Fruit fly (Drosophila melanogaster) S2 (cell line): ENCODE results near the gene Ugt303A1.

Experiments used
- CG8478 ChIP-seq: fragments of >200 bp; optimal IDR thresholded peaks from 2 replicates; lab custom pipeline; 2018
- CTCF ChIP-seq, 2 experiments: fragments of >200 bp; optimal IDR thresholded peaks; 2 replicates each; lab custom pipeline; 2018

Ugt303A1 gene

dm6 chr3R:11216156-11216630 lies 40.9 kb downstream of the Ugt303A1 start, which contains the start of the genes RpS25 and CG4820:
Gene RpS25, minus strand, starts transcription at chr3R:11216287.
Gene CG4820, plus strand, starts transcription at chr3R:11216535.
- TF ChIP-seq CTCF (optimal IDR thresholded peaks at IDR 0.05; lab: Kevin White, UChicago), result peak; percentile 3 to 55
- no peak for TF ChIP-seq CG8478 (lab: Kevin White, UChicago)

dm6 chr3R:11219883-11220282 lies 44.6 kb downstream of the Ugt303A1 start, which contains the start of gene CG6689:
Gene CG6689, minus strand, starts transcription at chr3R:11220064.
- no peak for TF ChIP-seq CTCF (optimal IDR thresholded peaks at IDR 0.05; lab: Kevin White, UChicago)
- TF ChIP-seq CG8478 (lab: Kevin White, UChicago), result no peak

- TF ChIP-seq CTCF (optimal IDR thresholded peaks at IDR 0.05; lab: Kevin White, UChicago), result peak; percentile 63 to 66
- TF ChIP-seq CG8478 (lab: Kevin White, UChicago), result no peak
Observed at dm6 chr3R:11221437-11222230, 46.3 kb downstream of the Ugt303A1 start, which contains the start of the genes CG6693 and RpL3. Gene CG6693, minus strand, starts transcription at chr3R:11221639. Gene RpL3, plus strand, starts transcription at chr3R:11221894.

dm6 chr3R:11222587-11222986 lies 47.3 kb downstream of the Ugt303A1 start:
- TF ChIP-seq CG8478 (lab: Kevin White, UChicago) (no peak), CTCF (optimal IDR thresholded peaks at IDR 0.05; lab: Kevin White, UChicago) (no peak)

dm6 chr3R:11224478-11224877 lies 49.1 kb downstream of the Ugt303A1 start:
- no peak for TF ChIP-seq CG8478 (lab: Kevin White, UChicago)
- no peak for TF ChIP-seq CTCF (optimal IDR thresholded peaks at IDR 0.05; lab: Kevin White, UChicago)

dm6 chr3R:11225220-11225619 lies 49.9 kb downstream of the Ugt303A1 start, which contains the start of gene scpr-C:
Gene scpr-C, plus strand, starts transcription at chr3R:11225520.
- TF ChIP-seq CTCF (optimal IDR thresholded peaks at IDR 0.05; lab: Kevin White, UChicago), result no peak
- TF ChIP-seq CG8478 (lab: Kevin White, UChicago), result no peak

- TF ChIP-seq CTCF (optimal IDR thresholded peaks at IDR 0.05; lab: Kevin White, UChicago) (no peak), CG8478 (lab: Kevin White, UChicago) (no peak)
Observed at dm6 chr3R:11226496-11226895, 51.2 kb downstream of the Ugt303A1 start, which contains the start of gene CG17726. Gene CG17726, plus strand, starts transcription at chr3R:11226762.
